Worm (Caenorhabditis elegans) whole organism, midembryonic: Measurements from ENCODE around the gene sre-1.

Experiments used
- T22C8.4 ChIP-seq: fragments of 200-800 bp; sonication (Bioruptor generic); IDR thresholded peaks from 2 replicates; pipeline ENCODE4 v1.3.6; 2022; ENCODE audit warnings: missing genetic modification characterization, missing compliant biosample characterization
- cog-1 ChIP-seq: sonication (generic microtip); optimal IDR thresholded peaks from 2 replicates; lab custom pipeline; 2016; ENCODE audit warnings: missing genetic modification characterization, missing compliant biosample characterization
- flt-1 ChIP-seq: fragments of 200-800 bp; sonication (Bioruptor generic); IDR thresholded peaks from 2 replicates; pipeline ENCODE4 v1.3.6; 2022; ENCODE audit warnings: missing genetic modification characterization, missing compliant biosample characterization
- med-1 ChIP-seq: sonication (generic microtip); optimal IDR thresholded peaks from 2 replicates; lab custom pipeline; 2017; ENCODE audit warnings: missing genetic modification characterization, mild to moderate bottlenecking, missing compliant biosample characterization, antibody characterized with exemption, missing genetic modification reagents; ENCODE audit not compliant: insufficient read depth
- tab-1 ChIP-seq: fragments of 200-800 bp; sonication (Bioruptor generic); IDR thresholded peaks from 2 replicates; pipeline ENCODE4 v1.3.6; 2022; ENCODE audit warnings: missing genetic modification characterization, missing compliant biosample characterization
- ztf-23 ChIP-seq: fragments of 200-800 bp; sonication (Bioruptor generic); IDR thresholded peaks from 2 replicates; pipeline ENCODE4 v1.3.6; 2022; ENCODE audit warnings: missing genetic modification reagents, missing genetic modification characterization, missing compliant biosample characterization
- ztf-29 ChIP-seq: fragments of 200-800 bp; sonication (Bioruptor generic); IDR thresholded peaks from 2 replicates; pipeline ENCODE4 v1.3.6; 2022; ENCODE audit warnings: missing genetic modification reagents, missing genetic modification characterization, missing compliant biosample characterization

DNA sequence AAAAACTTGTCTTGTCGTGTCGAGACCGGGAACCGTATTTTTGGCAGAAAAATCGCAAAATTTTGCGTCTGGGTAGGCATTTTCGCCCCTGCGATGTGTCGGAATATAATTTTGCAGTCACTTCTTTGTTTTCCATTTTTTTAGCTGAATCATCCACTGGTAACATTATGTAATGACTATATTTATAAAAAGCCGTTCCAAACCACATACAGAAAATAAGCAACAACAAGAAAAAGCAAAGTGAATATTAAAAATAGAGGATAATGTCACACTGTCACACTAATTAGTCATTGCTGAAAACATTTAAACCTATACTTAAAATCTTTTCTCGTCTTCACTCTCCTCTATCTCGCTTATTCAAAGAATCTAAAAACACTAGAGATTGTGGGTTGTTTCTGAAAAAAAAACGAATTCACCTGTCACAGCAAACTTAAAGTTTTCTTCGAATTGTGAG is at the start of gene sre-1:
- no peak for TF ChIP-seq tab-1
- no peak for TF ChIP-seq flt-1 (GFP tag; lab: Robert Waterston, UW)
- no peak for TF ChIP-seq cog-1
- no peak for TF ChIP-seq T22C8.4 (GFP tag; lab: Robert Waterston, UW)
- no peak for TF ChIP-seq med-1
- TF ChIP-seq ztf-29 (GFP tag; lab: Robert Waterston, UW), result no peak
- no peak for TF ChIP-seq ztf-23 (GFP tag; lab: Robert Waterston, UW)
